Fruit fly (Drosophila melanogaster) whole organism, pupa: ENCODE results near the gene CG42529.
"Not testable (repeated sequence)": the region's sequence is repeated elsewhere in the genome, so short reads cannot be mapped to it uniquely, and the experiment has no call there.

Experiments used
- CG14655 ChIP-seq: fragments of 200-800 bp; sonication (Bioruptor generic); optimal IDR thresholded peaks from 3 replicates; lab custom pipeline; 2017; ENCODE audit warnings: mild to moderate bottlenecking, missing biosample characterization, missing genetic modification reagents, missing genetic modification characterization
- CG15710 ChIP-seq: fragments of 200-800 bp; sonication (Bioruptor generic); optimal IDR thresholded peaks from 2 replicates; lab custom pipeline; 2018; ENCODE audit warnings: missing biosample characterization, mild to moderate bottlenecking, missing genetic modification characterization, moderate library complexity
- CG34367 ChIP-seq: fragments of 200-800 bp; sonication (Bioruptor generic); optimal IDR thresholded peaks from 2 replicates; lab custom pipeline; 2018; ENCODE audit warnings: missing biosample characterization, mild to moderate bottlenecking, missing genetic modification characterization
- CG4496 ChIP-seq: fragments of 200-800 bp; sonication (Bioruptor generic); IDR thresholded peaks from 3 replicates; pipeline ENCODE4 v1.3.6; 2022; ENCODE audit warnings: missing biosample characterization, missing genetic modification characterization
- CG8301 ChIP-seq: fragments of 200-800 bp; sonication (Bioruptor generic); optimal IDR thresholded peaks from 2 replicates; lab custom pipeline; 2018; ENCODE audit warnings: missing biosample characterization, mild to moderate bottlenecking, missing genetic modification characterization
- CG9948 ChIP-seq: fragments of 200-800 bp; sonication (Bioruptor generic); optimal IDR thresholded peaks from 2 replicates; lab custom pipeline; 2018; ENCODE audit warnings: missing biosample characterization, mild to moderate bottlenecking, missing genetic modification characterization, moderate library complexity
- D1 ChIP-seq: fragments of 200-800 bp; sonication (Bioruptor generic); optimal IDR thresholded peaks from 2 replicates; lab custom pipeline; 2018; ENCODE audit warnings: missing biosample characterization, mild to moderate bottlenecking, missing genetic modification characterization, moderate library complexity
- EcR ChIP-seq: fragments of 200-800 bp; sonication (Bioruptor generic); optimal IDR thresholded peaks from 3 replicates; lab custom pipeline; 2019; ENCODE audit warnings: missing biosample characterization, missing genetic modification characterization, mild to moderate bottlenecking, moderate library complexity, missing genetic modification reagents
- Ets98B ChIP-seq: fragments of 200-800 bp; sonication (Bioruptor generic); IDR thresholded peaks from 2 replicates; pipeline ENCODE4 v1.3.6; 2022; ENCODE audit warnings: missing biosample characterization, missing genetic modification characterization
- Pif1A ChIP-seq: fragments of 200-800 bp; sonication (Bioruptor generic); optimal IDR thresholded peaks from 3 replicates; lab custom pipeline; 2016; ENCODE audit warnings: missing biosample characterization, missing genetic modification characterization
- Snoo ChIP-seq: fragments of 200-800 bp; sonication (Bioruptor generic); optimal IDR thresholded peaks from 3 replicates; lab custom pipeline; 2017; ENCODE audit warnings: missing biosample characterization, mild to moderate bottlenecking, missing genetic modification characterization, inconsistent platforms
- fd96Ca ChIP-seq: fragments of 200-800 bp; sonication (Bioruptor generic); IDR thresholded peaks from 3 replicates; pipeline ENCODE4 v1.3.6; 2022; ENCODE audit warnings: missing biosample characterization, missing genetic modification characterization
- rn ChIP-seq: fragments of 200-800 bp; sonication (Bioruptor generic); IDR thresholded peaks from 2 replicates; pipeline ENCODE4 v1.3.6; 2022; ENCODE audit warnings: missing biosample characterization, missing genetic modification characterization

dm6 chr3L:19718228-19718627 is 10.6 kb upstream of the CG42529 start, which contains the start of gene Trpml:
- TF ChIP-seq CG34367 (tag; lab: Kevin White, UChicago); Pif1A (GFP tag; lab: Kevin White, UChicago); CG14655 (GFP tag; lab: Kevin White, UChicago); D1 (tag; lab: Kevin White, UChicago); EcR; CG8301 (tag; lab: Kevin White, UChicago); Snoo (tag; lab: Kevin White, UChicago); CG4496; CG9948 (tag; lab: Kevin White, UChicago); rn (GFP tag; lab: Robert Waterston, UW); Ets98B; CG15710 (tag; lab: Kevin White, UChicago); fd96Ca: not testable (repeated sequence)
